Fruit fly (Drosophila melanogaster): ENCODE results near the gene CG6324.

CG6324 gene

dm6 chrX:15475367-15475789 lies 513 bp upstream of the CG6324 start, which contains the start of gene mh (continued):
- TF ChIP-seq CG7357 (GFP tag; IDR thresholded peaks at IDR 0.05) = no peak
- TF ChIP-seq CG9609 (GFP tag; optimal IDR thresholded peaks at IDR 0.05) = no peak
- TF ChIP-seq Dfd (GFP tag; optimal IDR thresholded peaks at IDR 0.05) = no peak
- no peak for TF ChIP-seq sens (GFP tag)
- TF ChIP-seq sna (GFP tag; IDR thresholded peaks at IDR 0.05; ENCODE audit: partially characterized antibody) = no peak
- 0 out of 4 replicates have a peak, but pooled peaks have one; percentile 62 for TF ChIP-seq chinmo (GFP tag; IDR thresholded peaks at IDR 0.05; ENCODE audit: partially characterized antibody)
- TF ChIP-seq prd (optimal IDR thresholded peaks at IDR 0.05) = no peak
- 0 out of 3 replicates have a peak, but pooled peaks have one; percentile 31 for TF ChIP-seq prd (GFP tag; IDR thresholded peaks at IDR 0.05)
- peak; percentile 69 for TF ChIP-seq Med (GFP tag)
- no peak for TF ChIP-seq gt (GFP tag; IDR thresholded peaks at IDR 0.05)
- TF ChIP-seq CG6654 (GFP tag; optimal IDR thresholded peaks at IDR 0.05) = no peak
- TF ChIP-seq pita (GFP tag; optimal IDR thresholded peaks at IDR 0.05) = no peak
- no peak for TF ChIP-seq ash1 (GFP tag; optimal IDR thresholded peaks at IDR 0.05)
- peak; percentile 60; the same call in 2 of the 3 replicates for TF ChIP-seq CG17361 (GFP tag; IDR thresholded peaks at IDR 0.05)
- no peak for TF ChIP-seq croc (GFP tag; conservative IDR thresholded peaks at IDR 0.05)
- TF ChIP-seq klu (GFP tag; IDR thresholded peaks at IDR 0.05) = no peak
- no peak for TF ChIP-seq E2f1 (GFP tag; IDR thresholded peaks at IDR 0.05)
- TF ChIP-seq CG3065 (GFP tag; optimal IDR thresholded peaks at IDR 0.05) = no peak
- peak in 1 of 2 experiments; percentile 49 for TF ChIP-seq dpn (GFP tag; optimal IDR thresholded peaks at IDR 0.05)
- TF ChIP-seq CG15601 (tag; optimal IDR thresholded peaks at IDR 0.05) = no peak
- no peak for TF ChIP-seq Hr39 (optimal IDR thresholded peaks at IDR 0.05)
- no peak for TF ChIP-seq slp2 (GFP tag; optimal IDR thresholded peaks at IDR 0.05)
- TF ChIP-seq org-1 (GFP tag; optimal IDR thresholded peaks at IDR 0.05) = no peak
- TF ChIP-seq D (optimal IDR thresholded peaks at IDR 0.05) = no peak
- no peak for TF ChIP-seq D (GFP tag; optimal IDR thresholded peaks at IDR 0.05)
- no peak for TF ChIP-seq CG12769 (tag; optimal IDR thresholded peaks at IDR 0.05)
- TF ChIP-seq dysf (GFP tag; IDR thresholded peaks at IDR 0.05) = peak; percentile 48; the same call in 1 of the 3 replicates
- TF ChIP-seq CG17328 (GFP tag; IDR thresholded peaks at IDR 0.05) = no peak
- peak; percentile 5 for TF ChIP-seq jumu (GFP tag; optimal IDR thresholded peaks at IDR 0.05)
- no peak for TF ChIP-seq ems (GFP tag; optimal IDR thresholded peaks at IDR 0.05)
- no peak for TF ChIP-seq CG13123 (GFP tag; optimal IDR thresholded peaks at IDR 0.05)
- no peak for TF ChIP-seq CG6272 (GFP tag; IDR thresholded peaks at IDR 0.05)
- no peak for TF ChIP-seq CG30431 (GFP tag; optimal IDR thresholded peaks at IDR 0.05)
- no peak for TF ChIP-seq Dad (GFP tag; optimal IDR thresholded peaks at IDR 0.05)
- no peak for TF ChIP-seq nau (GFP tag; optimal IDR thresholded peaks at IDR 0.05)
- TF ChIP-seq Lpt (GFP tag; optimal IDR thresholded peaks at IDR 0.05) = no peak
- TF ChIP-seq Sox102F (GFP tag; optimal IDR thresholded peaks at IDR 0.05) = no peak
- TF ChIP-seq CG18599 (GFP tag; optimal IDR thresholded peaks at IDR 0.05) = no peak
- TF ChIP-seq tgo (GFP tag; IDR thresholded peaks at IDR 0.05) = peak; percentile 26; the same call in 1 of the 3 replicates
- TF ChIP-seq gro (GFP tag; optimal IDR thresholded peaks at IDR 0.05) = no peak
- TF ChIP-seq CHES-1-like (GFP tag; optimal IDR thresholded peaks at IDR 0.05) = no peak
- no peak for TF ChIP-seq twi (tag; optimal IDR thresholded peaks at IDR 0.05)
- no peak for TF ChIP-seq CG34422 (GFP tag; IDR thresholded peaks at IDR 0.05)
- TF ChIP-seq Rx (GFP tag; IDR thresholded peaks at IDR 0.05) = no peak
- TF ChIP-seq CG3407 (GFP tag; optimal IDR thresholded peaks at IDR 0.05) = no peak
- no peak for TF ChIP-seq vfl (GFP tag; optimal IDR thresholded peaks at IDR 0.05)
- no peak for TF ChIP-seq Deaf1 (tag; optimal IDR thresholded peaks at IDR 0.05)
- no peak for TF ChIP-seq CG4360 (GFP tag; IDR thresholded peaks at IDR 0.05)
- TF ChIP-seq Atf-2 (GFP tag; optimal IDR thresholded peaks at IDR 0.05) = no peak
- no peak for TF ChIP-seq her (GFP tag; optimal IDR thresholded peaks at IDR 0.05)
- TF ChIP-seq CG10565 (GFP tag; optimal IDR thresholded peaks at IDR 0.05) = no peak
- TF ChIP-seq hkb (optimal IDR thresholded peaks at IDR 0.05) = no peak
- TF ChIP-seq hkb (GFP tag; IDR thresholded peaks at IDR 0.05) = no peak
- TF ChIP-seq btn (GFP tag; optimal IDR thresholded peaks at IDR 0.05) = no peak
